Worm (Caenorhabditis elegans) whole organism, mixed stage, embryonic: ENCODE measurements around the gene skr-19.
A peak's percentile ranks its signal among the peaks of the same experiment; 100 is the strongest.

ENCODE experiments used
- M03D4.4 ChIP-seq: sonication (generic microtip); optimal IDR thresholded peaks from 2 replicates; lab custom pipeline; 2017; ENCODE audit warnings: mild to moderate bottlenecking, missing genetic modification characterization, missing compliant biosample characterization
- ceh-39 ChIP-seq: fragments of 150-350 bp; optimal IDR thresholded peaks from 2 replicates; lab custom pipeline; 2014; ENCODE audit warnings: missing biosample characterization, missing genetic modification characterization
- ceh-43 ChIP-seq: fragments of 200-800 bp; sonication (Bioruptor generic); optimal IDR thresholded peaks from 2 replicates; lab custom pipeline; 2018; ENCODE audit warnings: mild to moderate bottlenecking, missing genetic modification characterization, moderate library complexity, missing compliant biosample characterization
- ceh-83 ChIP-seq: fragments of 200-800 bp; sonication (Bioruptor generic); optimal IDR thresholded peaks from 2 replicates; lab custom pipeline; 2018; ENCODE audit warnings: mild to moderate bottlenecking, missing genetic modification characterization, missing compliant biosample characterization
- ces-1 ChIP-seq: fragments of 150-350 bp; optimal IDR thresholded peaks from 2 replicates; lab custom pipeline; 2014; ENCODE audit warnings: missing biosample characterization, missing genetic modification reagents, missing genetic modification characterization
- drap-1 ChIP-seq: fragments of 200-800 bp; sonication (Bioruptor generic); optimal IDR thresholded peaks from 3 replicates; lab custom pipeline; 2018; ENCODE audit warnings: mild to moderate bottlenecking, missing genetic modification characterization, missing compliant biosample characterization
- elt-1 ChIP-seq: sonication (generic microtip); optimal IDR thresholded peaks from 2 replicates; lab custom pipeline; 2017; ENCODE audit warnings: missing genetic modification characterization, mild to moderate bottlenecking, missing compliant biosample characterization, antibody characterized with exemption, moderate library complexity, borderline replicate concordance; ENCODE audit not compliant: insufficient read depth
- elt-3 ChIP-seq: fragments of 150-350 bp; optimal IDR thresholded peaks from 2 replicates; lab custom pipeline; 2014; ENCODE audit warnings: missing biosample characterization, missing genetic modification characterization
- flh-1 ChIP-seq: fragments of 200-800 bp; sonication (Bioruptor generic); optimal IDR thresholded peaks from 2 replicates; lab custom pipeline; 2018; ENCODE audit warnings: mild to moderate bottlenecking, missing genetic modification characterization, moderate library complexity, missing compliant biosample characterization
- ham-2 ChIP-seq: fragments of 200-800 bp; sonication (Bioruptor generic); optimal IDR thresholded peaks from 2 replicates; lab custom pipeline; 2018; ENCODE audit warnings: mild to moderate bottlenecking, missing genetic modification characterization, missing compliant biosample characterization
- hlh-1 ChIP-seq: fragments of 150-350 bp; optimal IDR thresholded peaks from 2 replicates; lab custom pipeline; 2014; ENCODE audit warnings: missing biosample characterization, missing genetic modification reagents, missing genetic modification characterization
- lin-13 ChIP-seq: fragments of 150-350 bp; optimal IDR thresholded peaks from 2 replicates; lab custom pipeline; 2014; ENCODE audit warnings: missing biosample characterization, missing genetic modification characterization
- lin-32 ChIP-seq: fragments of 200-800 bp; sonication (Bioruptor generic); optimal IDR thresholded peaks from 2 replicates; lab custom pipeline; 2018; ENCODE audit warnings: mild to moderate bottlenecking, missing genetic modification characterization, missing compliant biosample characterization
- lsy-2 ChIP-seq: fragments of 150-350 bp; optimal IDR thresholded peaks from 2 replicates; lab custom pipeline; 2014; ENCODE audit warnings: missing biosample characterization, missing genetic modification characterization
- mab-5 ChIP-seq: fragments of 150-350 bp; optimal IDR thresholded peaks from 2 replicates; lab custom pipeline; 2014; ENCODE audit warnings: missing biosample characterization, missing genetic modification characterization
- mep-1 ChIP-seq: fragments of 150-350 bp; optimal IDR thresholded peaks from 2 replicates; lab custom pipeline; 2017; ENCODE audit warnings: missing biosample characterization, missing genetic modification reagents, missing genetic modification characterization, inconsistent platforms
- mls-2 ChIP-seq: sonication (generic microtip); optimal IDR thresholded peaks from 2 replicates; lab custom pipeline; 2016; ENCODE audit warnings: mild to moderate bottlenecking, missing genetic modification characterization, moderate library complexity, missing compliant biosample characterization
- nhr-2 ChIP-seq: fragments of 150-350 bp; optimal IDR thresholded peaks from 2 replicates; lab custom pipeline; 2014; ENCODE audit warnings: missing biosample characterization, missing genetic modification characterization
- nhr-28 ChIP-seq: fragments of 150-350 bp; optimal IDR thresholded peaks from 2 replicates; lab custom pipeline; 2014; ENCODE audit warnings: missing biosample characterization, missing genetic modification characterization
- nhr-76 ChIP-seq: sonication (generic microtip); optimal IDR thresholded peaks from 2 replicates; lab custom pipeline; 2017; ENCODE audit warnings: missing biosample characterization, missing genetic modification characterization
- pha-4 ChIP-seq: fragments of 150-350 bp; optimal IDR thresholded peaks from 2 replicates; lab custom pipeline; 2018; ENCODE audit warnings: missing biosample characterization, missing genetic modification reagents, missing genetic modification characterization
- sem-2 ChIP-seq: fragments of 200-800 bp; sonication (Bioruptor generic); optimal IDR thresholded peaks from 2 replicates; lab custom pipeline; 2018; ENCODE audit warnings: mild to moderate bottlenecking, missing genetic modification characterization, missing compliant biosample characterization
- snpc-4 ChIP-seq: fragments of 150-350 bp; optimal IDR thresholded peaks from 2 replicates; lab custom pipeline; 2014; ENCODE audit warnings: missing biosample characterization, missing genetic modification characterization
- sptf-1 ChIP-seq: sonication (generic microtip); optimal IDR thresholded peaks from 2 replicates; lab custom pipeline; 2017; ENCODE audit warnings: mild to moderate bottlenecking, missing genetic modification characterization, moderate library complexity, missing compliant biosample characterization
- tbx-8 ChIP-seq: fragments of 200-800 bp; sonication (Bioruptor generic); optimal IDR thresholded peaks from 2 replicates; lab custom pipeline; 2018; ENCODE audit warnings: mild to moderate bottlenecking, missing genetic modification characterization, moderate library complexity, missing compliant biosample characterization
- unc-120 ChIP-seq: sonication (generic microtip); optimal IDR thresholded peaks from 2 replicates; lab custom pipeline; 2017; ENCODE audit warnings: missing genetic modification characterization, missing compliant biosample characterization; ENCODE audit not compliant: poor library complexity, severe bottlenecking
- unc-39 ChIP-seq: fragments of 150-350 bp; optimal IDR thresholded peaks from 2 replicates; lab custom pipeline; 2014; ENCODE audit warnings: missing biosample characterization, missing genetic modification characterization
- unc-62 ChIP-seq: fragments of 150-350 bp; optimal IDR thresholded peaks from 2 replicates; lab custom pipeline; 2014; ENCODE audit warnings: missing biosample characterization, missing genetic modification reagents, missing genetic modification characterization
- zip-8 ChIP-seq: fragments of 150-350 bp; optimal IDR thresholded peaks from 2 replicates; lab custom pipeline; 2014; ENCODE audit warnings: missing biosample characterization, missing genetic modification characterization
- ztf-11 ChIP-seq: fragments of 150-350 bp; optimal IDR thresholded peaks from 2 replicates; lab custom pipeline; 2014; ENCODE audit warnings: missing biosample characterization, missing genetic modification characterization

skr-19 gene

DNA sequence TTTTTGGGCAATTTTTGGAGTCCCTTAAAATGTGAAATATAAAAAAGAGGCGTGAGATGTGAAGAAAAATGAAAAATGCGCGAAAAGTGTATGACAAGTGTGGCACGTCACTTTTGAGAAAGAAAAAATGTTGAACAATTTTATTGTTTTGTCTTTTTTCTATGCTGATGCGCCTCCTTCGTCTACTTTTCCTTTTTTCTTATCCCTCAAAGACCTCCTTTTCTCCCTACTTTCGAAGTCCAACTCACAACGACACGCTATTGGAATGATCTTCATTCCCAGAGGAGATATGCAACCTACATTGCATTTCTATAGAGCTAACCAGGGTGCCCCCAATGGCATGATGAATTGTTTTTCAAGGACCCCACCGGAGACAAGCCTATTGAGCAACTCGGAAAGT lies 18.5 kb downstream of the skr-19 start:
- TF ChIP-seq elt-3 (tag; lab: Kevin White, UChicago) (no peak), hlh-1 (tag; lab: Kevin White, UChicago) (no peak), elt-1 (no peak), lin-32 (no peak), drap-1 (GFP tag; lab: Kevin White, UChicago) (no peak), lin-13 (tag; lab: Kevin White, UChicago) (no peak), nhr-2 (tag; lab: Kevin White, UChicago) (no peak), unc-39 (tag; lab: Kevin White, UChicago) (no peak), sem-2 (GFP tag; lab: Kevin White, UChicago) (no peak), ham-2 (GFP tag; lab: Kevin White, UChicago) (no peak), tbx-8 (GFP tag; lab: Kevin White, UChicago) (no peak), flh-1 (GFP tag; lab: Kevin White, UChicago) (no peak), nhr-76 (tag; lab: Kevin White, UChicago) (no peak), ceh-43 (GFP tag; lab: Kevin White, UChicago) (no peak), M03D4.4 (tag; lab: Kevin White, UChicago) (no peak), mab-5 (tag; lab: Kevin White, UChicago) (no peak), unc-62 (GFP tag; lab: Kevin White, UChicago) (no peak)

DNA sequence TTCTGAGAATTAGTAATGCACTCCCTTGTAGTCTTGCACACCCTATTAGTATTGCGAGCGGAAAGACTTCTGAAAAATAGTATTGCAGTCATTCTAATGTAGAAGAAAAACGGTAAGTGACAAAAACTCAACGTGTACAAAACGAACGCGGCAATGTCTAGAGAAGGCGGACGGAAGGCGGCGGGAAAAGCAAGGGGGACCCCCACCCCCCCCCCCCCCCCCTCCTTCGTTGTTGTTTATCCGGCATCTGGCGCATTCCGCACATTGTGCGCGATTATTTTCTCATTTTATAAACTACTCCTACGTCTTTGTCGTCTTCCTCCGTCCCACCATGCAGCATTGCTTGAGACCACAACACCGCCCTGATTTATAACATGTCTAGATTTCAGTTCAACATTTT lies 22.2 kb downstream of the skr-19 start:
- no peak for TF ChIP-seq lin-32
- TF ChIP-seq snpc-4 (tag; lab: Kevin White, UChicago): no peak
- TF ChIP-seq sptf-1 (tag; lab: Kevin White, UChicago): no peak
- no peak for TF ChIP-seq ceh-43 (GFP tag; lab: Kevin White, UChicago)
- TF ChIP-seq lin-13 (tag; lab: Kevin White, UChicago): no peak
- TF ChIP-seq elt-3 (tag; lab: Kevin White, UChicago): no peak

DNA sequence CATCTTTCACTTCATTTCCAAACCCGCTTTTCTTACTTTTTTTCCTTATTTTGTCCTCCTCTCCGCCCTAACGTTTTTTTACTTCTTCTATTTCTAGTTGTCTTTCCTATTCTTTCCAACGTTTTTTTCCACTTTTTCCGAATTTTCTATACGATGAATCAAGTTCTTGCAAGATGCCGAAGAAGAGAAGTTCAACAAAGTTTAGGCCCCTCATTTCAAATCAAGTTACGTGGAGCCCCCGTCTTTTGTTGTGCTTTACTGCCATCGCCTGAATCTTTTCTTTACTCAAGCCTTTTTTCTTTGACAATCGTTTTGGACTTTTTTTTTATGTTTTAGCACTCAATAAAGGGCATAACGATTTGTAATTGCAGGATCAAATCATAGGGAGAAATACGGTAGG lies 23.1 kb downstream of the skr-19 start, which contains the start of gene unc-9:
unc-9 (plus strand) TSS at position 370 of the 400 bp plus-strand sequence.
- TF ChIP-seq ces-1 (GFP tag; lab: Kevin White, UChicago): peak; percentile 58
- no peak for TF ChIP-seq pha-4 (tag; lab: Kevin White, UChicago)
- TF ChIP-seq, all 35 proteins: peak for 1

DNA sequence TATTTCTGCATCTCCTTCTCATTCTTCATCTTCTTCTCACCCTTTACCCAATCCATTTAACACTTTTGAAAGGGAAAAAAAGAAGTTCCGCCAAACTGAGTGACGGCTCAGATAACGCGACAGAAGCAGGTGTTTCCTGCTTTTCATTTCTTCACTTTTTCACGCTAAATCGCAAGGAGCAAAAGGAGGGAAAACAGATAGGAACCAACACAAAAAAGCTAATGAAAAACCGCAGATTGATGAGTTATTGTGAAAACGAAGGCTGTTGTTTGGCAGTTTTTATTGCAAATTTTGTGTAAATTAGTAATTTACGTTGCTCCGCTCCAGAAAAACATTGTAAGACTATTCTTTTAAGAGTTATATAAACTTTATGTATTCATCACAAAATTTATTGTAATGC lies 24.2 kb downstream of the skr-19 start:
- TF ChIP-seq lsy-2 (no peak), lin-32 (no peak), unc-39 (tag; lab: Kevin White, UChicago) (no peak), lin-13 (tag; lab: Kevin White, UChicago) (no peak), M03D4.4 (tag; lab: Kevin White, UChicago) (no peak), nhr-28 (no peak), ceh-43 (GFP tag; lab: Kevin White, UChicago) (no peak), mab-5 (tag; lab: Kevin White, UChicago) (no peak), tbx-8 (GFP tag; lab: Kevin White, UChicago) (no peak), elt-1 (no peak), ham-2 (GFP tag; lab: Kevin White, UChicago) (no peak), ces-1 (GFP tag; lab: Kevin White, UChicago) (no peak), pha-4 (tag; lab: Kevin White, UChicago) (no peak), ceh-39 (tag; lab: Kevin White, UChicago) (no peak)

DNA sequence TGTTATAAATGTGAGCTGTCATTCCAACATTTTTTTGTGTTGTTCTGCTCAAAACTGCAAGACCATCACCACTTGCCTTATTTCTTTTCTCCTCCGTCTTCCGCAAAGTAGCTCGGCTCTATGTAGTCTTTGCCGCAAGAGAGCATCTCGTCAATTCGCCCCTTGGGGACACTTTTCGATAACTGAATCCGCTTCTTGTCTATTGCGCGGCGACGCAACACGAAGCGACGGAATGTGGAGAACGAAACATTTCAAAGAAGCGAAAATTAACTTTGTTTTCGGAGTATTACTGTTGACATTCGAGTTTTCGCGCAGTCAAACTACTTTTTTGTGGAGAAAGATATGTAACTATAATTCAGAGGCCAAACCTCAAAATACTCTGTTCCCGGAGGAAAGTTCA lies 26.4 kb downstream of the skr-19 start:
- TF ChIP-seq mls-2 (tag; lab: Kevin White, UChicago) (no peak), ces-1 (GFP tag; lab: Kevin White, UChicago) (peak; percentile 79)

DNA sequence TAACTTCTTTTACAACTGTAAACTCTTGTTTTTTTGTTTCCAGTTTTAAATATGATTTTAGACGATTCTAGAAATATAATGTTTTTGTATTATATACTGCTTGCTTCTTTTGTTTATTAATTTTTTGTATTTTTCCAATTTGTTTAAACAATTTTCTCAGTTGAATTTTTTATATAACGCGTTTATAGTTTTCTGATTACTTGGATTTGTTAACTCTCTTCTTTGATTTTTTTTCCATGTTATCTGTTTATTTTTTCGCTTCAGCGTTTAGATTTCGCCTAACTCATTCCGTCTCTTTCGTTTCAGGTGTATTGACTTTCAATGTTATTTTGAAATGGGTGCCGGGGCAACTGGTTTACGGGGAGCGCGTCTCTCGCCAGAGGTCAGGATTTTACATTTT lies 33.6 kb downstream of the skr-19 start, which contains the start of gene gpa-6:
gpa-6 (plus strand) TSS at position 301 of the 400 bp plus-strand sequence.
- TF ChIP-seq mep-1 (tag; lab: Kevin White, UChicago) (no peak), ceh-43 (GFP tag; lab: Kevin White, UChicago) (no peak), unc-120 (tag; lab: Kevin White, UChicago) (no peak), lsy-2 (no peak), mls-2 (tag; lab: Kevin White, UChicago) (no peak), unc-39 (tag; lab: Kevin White, UChicago) (no peak), ces-1 (GFP tag; lab: Kevin White, UChicago) (no peak), nhr-76 (tag; lab: Kevin White, UChicago) (no peak), sptf-1 (tag; lab: Kevin White, UChicago) (no peak), ztf-11 (tag; lab: Kevin White, UChicago) (no peak), tbx-8 (GFP tag; lab: Kevin White, UChicago) (no peak), elt-1 (no peak), elt-3 (tag; lab: Kevin White, UChicago) (no peak), ceh-83 (no peak), nhr-28 (no peak), zip-8 (tag; lab: Kevin White, UChicago) (no peak), hlh-1 (tag; lab: Kevin White, UChicago) (no peak), ham-2 (GFP tag; lab: Kevin White, UChicago) (no peak), mab-5 (tag; lab: Kevin White, UChicago) (no peak), M03D4.4 (tag; lab: Kevin White, UChicago) (no peak)
